Worm (Caenorhabditis elegans) whole organism, late embryonic: ENCODE data around the gene ifet-1.

Source experiments
- C08G9.2 ChIP-seq: sonication (generic microtip); optimal IDR thresholded peaks from 2 replicates; lab custom pipeline; 2016; ENCODE audit warnings: mild to moderate bottlenecking, missing genetic modification characterization, moderate library complexity, missing compliant biosample characterization
- C38D4.7 ChIP-seq: fragments of 200-800 bp; sonication (Bioruptor generic); optimal IDR thresholded peaks from 2 replicates; lab custom pipeline; 2018; ENCODE audit warnings: mild to moderate bottlenecking, missing genetic modification characterization, moderate library complexity, missing compliant biosample characterization
- K02D7.2 ChIP-seq: sonication (generic microtip); optimal IDR thresholded peaks from 2 replicates; lab custom pipeline; 2017; ENCODE audit warnings: mild to moderate bottlenecking, missing genetic modification characterization, missing compliant biosample characterization
- K09A11.1 ChIP-seq: sonication (generic microtip); optimal IDR thresholded peaks from 2 replicates; lab custom pipeline; 2017; ENCODE audit warnings: antibody characterized with exemption, mild to moderate bottlenecking, missing genetic modification characterization, missing compliant biosample characterization; ENCODE audit not compliant: insufficient read depth
- Y22D7AL.16 ChIP-seq: sonication (generic microtip); optimal IDR thresholded peaks from 2 replicates; lab custom pipeline; 2016; ENCODE audit warnings: missing genetic modification characterization, missing compliant biosample characterization
- ama-1 ChIP-seq: fragments of 150-350 bp; optimal IDR thresholded peaks from 2 replicates; lab custom pipeline; 2014
- ceh-14 ChIP-seq: sonication (generic microtip); optimal IDR thresholded peaks from 2 replicates; lab custom pipeline; 2016; ENCODE audit warnings: missing genotype, missing genetic modification characterization, missing compliant biosample characterization
- ceh-2 ChIP-seq: sonication (generic microtip); optimal IDR thresholded peaks from 2 replicates; lab custom pipeline; 2016; ENCODE audit warnings: missing genotype, missing genetic modification characterization, missing compliant biosample characterization
- ceh-22 ChIP-seq: sonication (generic microtip); optimal IDR thresholded peaks from 2 replicates; lab custom pipeline; 2017; ENCODE audit warnings: missing biosample characterization, missing genetic modification characterization
- ceh-24 ChIP-seq: sonication (generic microtip); optimal IDR thresholded peaks from 2 replicates; lab custom pipeline; 2016; ENCODE audit warnings: mild to moderate bottlenecking, missing genetic modification characterization, missing compliant biosample characterization
- ceh-31 ChIP-seq: sonication (generic microtip); optimal IDR thresholded peaks from 2 replicates; lab custom pipeline; 2016; ENCODE audit warnings: missing genetic modification characterization, missing compliant biosample characterization
- ceh-34 ChIP-seq: sonication (generic microtip); optimal IDR thresholded peaks from 2 replicates; lab custom pipeline; 2016; ENCODE audit warnings: mild to moderate bottlenecking, missing genetic modification characterization, missing compliant biosample characterization
- ceh-45 ChIP-seq: fragments of 200-800 bp; sonication (Bioruptor generic); IDR thresholded peaks from 2 replicates; pipeline ENCODE4 v1.3.6; 2022; ENCODE audit warnings: missing genetic modification reagents, missing genetic modification characterization, missing compliant biosample characterization
- ceh-48 ChIP-seq: sonication (generic microtip); optimal IDR thresholded peaks from 2 replicates; lab custom pipeline; 2016; ENCODE audit warnings: missing genetic modification characterization, inconsistent platforms, missing compliant biosample characterization
- ceh-9 ChIP-seq: sonication (generic microtip); optimal IDR thresholded peaks from 2 replicates; lab custom pipeline; 2016; ENCODE audit warnings: mild to moderate bottlenecking, missing genetic modification characterization, inconsistent platforms, missing compliant biosample characterization
- che-1 ChIP-seq: sonication (generic microtip); optimal IDR thresholded peaks from 2 replicates; lab custom pipeline; 2016; ENCODE audit warnings: mild to moderate bottlenecking, missing genetic modification characterization, missing compliant biosample characterization
- dve-1 ChIP-seq: sonication (generic microtip); optimal IDR thresholded peaks from 2 replicates; lab custom pipeline; 2017; ENCODE audit warnings: antibody characterized with exemption, mild to moderate bottlenecking, missing genetic modification characterization, missing compliant biosample characterization
- elt-2 ChIP-seq: sonication (generic microtip); optimal IDR thresholded peaks from 2 replicates; lab custom pipeline; 2016; ENCODE audit warnings: missing genetic modification reagents, missing genetic modification characterization, missing compliant biosample characterization
- elt-4 ChIP-seq: sonication (generic microtip); optimal IDR thresholded peaks from 2 replicates; lab custom pipeline; 2016; ENCODE audit warnings: missing genetic modification characterization, missing compliant biosample characterization
- ets-4 ChIP-seq: sonication (generic microtip); optimal IDR thresholded peaks from 2 replicates; lab custom pipeline; 2016; ENCODE audit warnings: missing genetic modification characterization, missing compliant biosample characterization
- eyg-1 ChIP-seq: sonication (generic microtip); optimal IDR thresholded peaks from 2 replicates; lab custom pipeline; 2016; ENCODE audit warnings: missing genotype, missing genetic modification characterization, missing compliant biosample characterization
- fax-1 ChIP-seq: sonication (generic microtip); optimal IDR thresholded peaks from 2 replicates; lab custom pipeline; 2016; ENCODE audit warnings: missing genotype, missing genetic modification characterization, missing compliant biosample characterization
- hlh-15 ChIP-seq: sonication (generic microtip); optimal IDR thresholded peaks from 2 replicates; lab custom pipeline; 2016; ENCODE audit warnings: missing genetic modification characterization, missing compliant biosample characterization
- hlh-30 ChIP-seq: sonication (generic microtip); optimal IDR thresholded peaks from 2 replicates; lab custom pipeline; 2017; ENCODE audit warnings: antibody characterized with exemption, missing genetic modification characterization, missing compliant biosample characterization; ENCODE audit not compliant: insufficient read depth
- hlh-6 ChIP-seq: sonication (generic microtip); optimal IDR thresholded peaks from 2 replicates; lab custom pipeline; 2016; ENCODE audit warnings: missing genotype, missing genetic modification characterization, missing compliant biosample characterization
- lin-11 ChIP-seq: fragments of 200-800 bp; sonication (Bioruptor generic); optimal IDR thresholded peaks from 2 replicates; lab custom pipeline; 2018; ENCODE audit warnings: mild to moderate bottlenecking, missing genetic modification characterization, missing compliant biosample characterization
- npax-4 ChIP-seq: sonication (generic microtip); optimal IDR thresholded peaks from 2 replicates; lab custom pipeline; 2016; ENCODE audit warnings: missing genetic modification characterization, missing compliant biosample characterization
- odd-2 ChIP-seq: sonication (generic microtip); optimal IDR thresholded peaks from 2 replicates; lab custom pipeline; 2017; ENCODE audit warnings: antibody characterized with exemption, mild to moderate bottlenecking, missing genetic modification characterization, missing compliant biosample characterization
- pax-1 ChIP-seq: fragments of 150-350 bp; optimal IDR thresholded peaks from 2 replicates; lab custom pipeline; 2014; ENCODE audit warnings: missing biosample characterization, missing genetic modification characterization
- pha-2 ChIP-seq: sonication (generic microtip); optimal IDR thresholded peaks from 2 replicates; lab custom pipeline; 2017; ENCODE audit warnings: mild to moderate bottlenecking, missing genetic modification characterization, missing compliant biosample characterization
- pha-4 ChIP-seq: fragments of 150-350 bp; optimal IDR thresholded peaks from 2 replicates; lab custom pipeline; 2018; ENCODE audit warnings: missing biosample characterization, missing genetic modification reagents, missing genetic modification characterization
- pros-1 ChIP-seq: fragments of 150-350 bp; optimal IDR thresholded peaks from 2 replicates; lab custom pipeline; 2014; ENCODE audit warnings: missing biosample characterization, missing genetic modification reagents, missing genetic modification characterization
- sdc-2 ChIP-seq: sonication (generic microtip); optimal IDR thresholded peaks from 2 replicates; lab custom pipeline; 2016; ENCODE audit warnings: missing genotype, missing genetic modification characterization, missing compliant biosample characterization
- sox-2 ChIP-seq: fragments of 200-800 bp; sonication (Bioruptor generic); IDR thresholded peaks from 2 replicates; pipeline ENCODE4 v1.3.6; 2022; ENCODE audit warnings: missing genetic modification reagents, missing genetic modification characterization, missing compliant biosample characterization
- syd-9 ChIP-seq: sonication (generic microtip); optimal IDR thresholded peaks from 2 replicates; lab custom pipeline; 2016; ENCODE audit warnings: mild to moderate bottlenecking, missing genetic modification characterization, moderate library complexity, missing compliant biosample characterization
- tbx-2 ChIP-seq: sonication (generic microtip); optimal IDR thresholded peaks from 2 replicates; lab custom pipeline; 2016; ENCODE audit warnings: missing genetic modification characterization, missing compliant biosample characterization
- tbx-7 ChIP-seq: sonication (generic microtip); optimal IDR thresholded peaks from 2 replicates; lab custom pipeline; 2016; ENCODE audit warnings: missing genotype, missing genetic modification characterization, missing compliant biosample characterization
- unc-3 ChIP-seq, 2 experiments: fragments of 200-800 bp in 1 of 2; sonication (Bioruptor generic) in 1 of 2; sonication (generic microtip) in 1 of 2; conservative IDR thresholded peaks in 1 of 2; optimal IDR thresholded peaks in 1 of 2; 2 replicates each; pipeline versions ENCODE4 v1.3.6 to Lab custom; 2016 to 2022; ENCODE audit warnings: missing compliant biosample characterization in 2 of 2, missing genetic modification characterization in 2 of 2, missing genetic modification reagents in 1 of 2

ifet-1 gene

ce11 chrIII:4498938-4499337 lies 24.0 kb upstream of the ifet-1 start, which contains the start of the genes C07G2.5 and atf-7:
Gene C07G2.5 (minus strand): TSS chrIII:4499038.
Gene atf-7 (minus strand): TSS chrIII:4499045.
- TF ChIP-seq ceh-48 = no peak
- TF ChIP-seq K02D7.2 (tag; lab: Kevin White, UChicago) = no peak
- TF ChIP-seq lin-11 (tag; lab: Kevin White, UChicago) = no peak
- no peak for TF ChIP-seq elt-4
- TF ChIP-seq tbx-2 (tag; lab: Kevin White, UChicago) = no peak

DNA sequence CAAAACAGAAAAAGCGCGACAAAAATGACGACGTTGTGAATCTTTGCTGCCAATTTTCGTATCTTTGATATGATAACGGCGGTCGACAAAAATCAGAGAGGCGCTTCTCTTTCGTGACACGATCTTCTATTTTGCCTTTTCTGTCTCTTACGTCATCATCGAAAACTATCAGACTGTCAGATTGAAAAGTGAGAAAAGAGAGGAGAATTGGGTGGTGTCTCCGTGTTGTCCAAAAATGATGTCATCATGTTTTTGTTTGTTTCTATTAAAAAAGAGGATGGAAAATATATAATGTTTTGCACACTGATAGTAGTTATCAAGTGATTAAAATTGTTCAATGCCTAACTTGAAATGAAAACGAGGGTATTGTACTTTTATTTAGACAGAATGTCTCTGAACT lies 21.1 kb upstream of the ifet-1 start:
- no peak for TF ChIP-seq syd-9
- no peak for TF ChIP-seq ceh-24 (tag; lab: Kevin White, UChicago)
- no peak for TF ChIP-seq ets-4 (tag; lab: Kevin White, UChicago)
- no peak for TF ChIP-seq C08G9.2
- no peak for TF ChIP-seq ceh-31
- TF ChIP-seq pax-1 = no peak
- no peak for TF ChIP-seq ceh-45

DNA sequence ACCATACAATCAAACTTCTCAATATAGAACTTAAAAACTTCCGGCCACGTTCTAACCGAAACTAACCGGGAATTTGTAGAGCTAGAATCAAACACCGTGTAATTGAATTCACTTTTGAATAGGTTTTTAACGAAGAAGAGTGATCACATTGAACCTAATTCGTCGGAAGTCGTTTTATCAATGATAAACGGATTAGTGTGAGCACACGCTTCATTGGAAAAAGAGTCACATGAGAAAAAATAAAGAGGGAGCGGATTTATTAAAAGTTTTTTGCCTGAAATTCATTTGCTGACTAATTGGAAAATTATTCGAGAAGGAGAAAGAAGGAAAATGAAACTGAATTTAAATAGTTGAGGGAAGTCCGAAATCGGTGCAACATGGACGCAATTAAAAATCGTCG lies 20.7 kb upstream of the ifet-1 start:
- TF ChIP-seq K02D7.2 (tag; lab: Kevin White, UChicago) (no peak), fax-1 (tag; lab: Kevin White, UChicago) (no peak), ceh-24 (tag; lab: Kevin White, UChicago) (no peak), hlh-6 (no peak), pha-4 (tag; lab: Kevin White, UChicago) (no peak), pros-1 (tag; lab: Kevin White, UChicago) (no peak), npax-4 (tag; lab: Kevin White, UChicago) (no peak), tbx-2 (tag; lab: Kevin White, UChicago) (no peak), ceh-22 (no peak), pha-2 (tag; lab: Kevin White, UChicago) (no peak), tbx-7 (no peak), sdc-2 (tag; lab: Kevin White, UChicago) (no peak), hlh-15 (tag; lab: Kevin White, UChicago) (no peak), ama-1 (no peak)
- TF ChIP-seq, all 69 proteins: peak for 0

- no peak for TF ChIP-seq lin-11 (tag; lab: Kevin White, UChicago)
- TF ChIP-seq ceh-9 (tag; lab: Kevin White, UChicago) = no peak
- TF ChIP-seq ceh-31 = no peak
- no peak for TF ChIP-seq unc-3 (GFP tag; conservative IDR thresholded peaks at IDR 0.05; lab: Robert Waterston, UW)
- no peak for TF ChIP-seq unc-3 (tag; optimal IDR thresholded peaks at IDR 0.05; lab: Kevin White, UChicago)
- TF ChIP-seq dve-1 = no peak
- no peak for TF ChIP-seq sox-2 (GFP tag; lab: Robert Waterston, UW)
- no peak for TF ChIP-seq pha-4 (tag; lab: Kevin White, UChicago)
- TF ChIP-seq syd-9 = no peak
- no peak for TF ChIP-seq ceh-34 (tag; lab: Kevin White, UChicago)
- TF ChIP-seq K09A11.1 (tag; lab: Kevin White, UChicago) = no peak
- no peak for TF ChIP-seq ceh-2 (tag; lab: Kevin White, UChicago)
- no peak for TF ChIP-seq Y22D7AL.16 (tag; lab: Kevin White, UChicago)
- TF ChIP-seq sdc-2 (tag; lab: Kevin White, UChicago) = no peak
- TF ChIP-seq odd-2 (tag; lab: Kevin White, UChicago) = no peak
- TF ChIP-seq C38D4.7 (GFP tag; lab: Kevin White, UChicago) = no peak
- TF ChIP-seq ceh-14 (tag; lab: Kevin White, UChicago) = no peak
- TF ChIP-seq eyg-1 = no peak
- TF ChIP-seq pax-1 = no peak
Measured at ce11 chrIII:4495250-4495649, 20.3 kb upstream of the ifet-1 start.

DNA sequence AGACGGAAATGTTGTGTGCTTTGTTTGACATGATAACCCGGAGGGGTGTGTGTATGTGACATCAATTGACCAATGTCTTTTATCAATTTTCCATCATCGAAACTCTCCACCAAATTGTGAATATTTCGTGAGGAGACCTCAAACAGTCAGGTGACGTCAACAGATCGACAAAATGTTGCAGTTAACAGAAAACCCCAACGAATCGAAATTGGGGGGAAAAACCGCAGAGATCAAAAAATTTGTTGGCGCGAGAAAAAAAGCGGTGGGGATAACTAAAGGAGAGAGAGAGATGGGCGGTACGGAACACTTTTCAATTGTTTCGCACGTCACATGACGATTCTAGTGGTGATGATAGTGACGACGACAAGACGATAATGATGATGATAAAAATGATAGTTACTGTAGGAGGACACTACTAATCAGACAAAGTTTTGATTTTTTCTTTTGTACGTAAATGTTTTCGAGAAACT lies 19.6 kb upstream of the ifet-1 start:
- TF ChIP-seq hlh-30 (tag; lab: Kevin White, UChicago) (peak; percentile 63), elt-2 (peak; percentile 50), che-1 (tag; lab: Kevin White, UChicago) (no peak)
